Fruit fly (Drosophila melanogaster): Measurements from ENCODE around the gene jigr1.

dm6 chr3R:25623800-25624791 lies 13.5 kb upstream of the jigr1 start, which contains the start of gene Npl4:
- TF ChIP-seq CG14655 (GFP tag; optimal IDR thresholded peaks at IDR 0.05): no peak
- TF ChIP-seq fd96Ca (GFP tag; IDR thresholded peaks at IDR 0.05): 0 out of 3 replicates have a peak, but pooled peaks have one; percentile 22
- 0 out of 2 replicates have a peak, but pooled peaks have one; percentile 7 for TF ChIP-seq rn (GFP tag; IDR thresholded peaks at IDR 0.05)
- no peak for TF ChIP-seq EcR (GFP tag; optimal IDR thresholded peaks at IDR 0.05)
- TF ChIP-seq CG9948 (tag; optimal IDR thresholded peaks at IDR 0.05): no peak
- peak; percentile 16 for TF ChIP-seq Pif1B (GFP tag; optimal IDR thresholded peaks at IDR 0.05)
- peak; percentile 29 for TF ChIP-seq D1 (tag; optimal IDR thresholded peaks at IDR 0.05)
- TF ChIP-seq CG8301 (tag; optimal IDR thresholded peaks at IDR 0.05): no peak
- TF ChIP-seq CG8159 (tag; optimal IDR thresholded peaks at IDR 0.05): peak; percentile 34
- peak; percentile 28; the same call in 1 of the 2 replicates for TF ChIP-seq CG12605 (GFP tag; IDR thresholded peaks at IDR 0.05)

Data from whole organism, pupa.